Worm (Caenorhabditis elegans) whole organism, L1 larva: Measurements from ENCODE around the gene T08G2.2.
A peak's percentile ranks its signal among the peaks of the same experiment; 100 is the strongest.

Experiments used
- C16A3.4 ChIP-seq: fragments of 150-350 bp; optimal IDR thresholded peaks from 2 replicates; lab custom pipeline; 2014; ENCODE audit warnings: missing biosample characterization, missing genetic modification characterization
- aha-1 ChIP-seq: fragments of 150-350 bp; optimal IDR thresholded peaks from 2 replicates; lab custom pipeline; 2014; ENCODE audit warnings: missing biosample characterization, missing genetic modification characterization
- ama-1 ChIP-seq: fragments of 150-350 bp; optimal IDR thresholded peaks from 2 replicates; lab custom pipeline; 2014
- ceh-82 ChIP-seq, 3 experiments: fragments of 150-350 bp in 1 of 3; sonication (generic microtip) in 2 of 3; optimal IDR thresholded peaks; 2 replicates each; lab custom pipeline; 2014 to 2017; ENCODE audit warnings: missing biosample characterization in 3 of 3, missing genetic modification characterization in 3 of 3
- dpl-1 ChIP-seq, 3 experiments: fragments of 150-350 bp in 2 of 3; sonication (generic microtip) in 1 of 3; optimal IDR thresholded peaks; 2 replicates each; lab custom pipeline; 2014 to 2017; ENCODE audit warnings: missing biosample characterization in 3 of 3, missing genetic modification characterization in 3 of 3, missing genetic modification reagents in 3 of 3
- dsc-1 ChIP-seq: sonication (generic microtip); optimal IDR thresholded peaks from 2 replicates; lab custom pipeline; 2016; ENCODE audit warnings: mild to moderate bottlenecking, missing genetic modification characterization, missing compliant biosample characterization
- efl-1 ChIP-seq, 4 experiments: fragments of 150-350 bp; optimal IDR thresholded peaks in 3 of 4; peaks in 1 of 4; 1 replicate in 1 of 4; 2 replicates in 3 of 4; lab custom pipeline; 2014; ENCODE audit warnings: missing biosample characterization in 2 of 4, missing genetic modification characterization in 2 of 4, missing genetic modification reagents in 2 of 4
- elt-2 ChIP-seq: sonication (generic microtip); optimal IDR thresholded peaks from 2 replicates; lab custom pipeline; 2016; ENCODE audit warnings: missing genetic modification characterization, mild to moderate bottlenecking, inconsistent platforms, missing compliant biosample characterization, missing genetic modification reagents
- elt-3 ChIP-seq, 6 experiments: fragments of 150-350 bp in 1 of 6; sonication (generic microtip); optimal IDR thresholded peaks; 2 replicates each; lab custom pipeline; 2017 to 2018; ENCODE audit warnings: missing biosample characterization in 6 of 6, missing genetic modification characterization in 6 of 6, inconsistent platforms in 1 of 6
- ets-5 ChIP-seq: fragments of 200-800 bp; sonication (Bioruptor generic); IDR thresholded peaks from 2 replicates; pipeline ENCODE4 v1.3.6; 2022; ENCODE audit warnings: missing genetic modification characterization, missing compliant biosample characterization
- fkh-4 ChIP-seq: sonication (generic microtip); optimal IDR thresholded peaks from 2 replicates; lab custom pipeline; 2016; ENCODE audit warnings: missing compliant biosample characterization, missing genetic modification characterization, borderline replicate concordance
- fos-1 ChIP-seq: fragments of 150-350 bp; optimal IDR thresholded peaks from 2 replicates; lab custom pipeline; 2014; ENCODE audit warnings: missing biosample characterization, missing genetic modification characterization
- hlh-4 ChIP-seq: sonication (generic microtip); optimal IDR thresholded peaks from 2 replicates; lab custom pipeline; 2016; ENCODE audit warnings: mild to moderate bottlenecking, missing genetic modification characterization, missing compliant biosample characterization
- isw-1 ChIP-seq: fragments of 200-800 bp; sonication (Bioruptor generic); IDR thresholded peaks from 2 replicates; pipeline ENCODE4 v1.3.6; 2022; ENCODE audit warnings: missing genetic modification characterization, missing compliant biosample characterization
- lin-39 ChIP-seq: fragments of 150-350 bp; optimal IDR thresholded peaks from 2 replicates; lab custom pipeline; 2014; ENCODE audit warnings: missing biosample characterization, missing genetic modification reagents, missing genetic modification characterization
- lsy-2 ChIP-seq, 2 experiments: fragments of 150-350 bp; optimal IDR thresholded peaks; 2 replicates each; lab custom pipeline; 2014; ENCODE audit warnings: missing biosample characterization in 2 of 2, missing genetic modification characterization in 2 of 2
- mab-9 ChIP-seq: fragments of 200-800 bp; sonication (Bioruptor generic); IDR thresholded peaks from 2 replicates; pipeline ENCODE4 v1.3.6; 2022; ENCODE audit warnings: missing genetic modification reagents, missing genetic modification characterization, missing compliant biosample characterization
- nhr-237 ChIP-seq: fragments of 150-350 bp; optimal IDR thresholded peaks from 2 replicates; lab custom pipeline; 2014; ENCODE audit warnings: missing biosample characterization, missing genetic modification characterization
- nhr-47 ChIP-seq: sonication (generic microtip); optimal IDR thresholded peaks from 2 replicates; lab custom pipeline; 2016; ENCODE audit warnings: mild to moderate bottlenecking, missing genetic modification characterization, moderate library complexity, missing compliant biosample characterization
- nhr-71 ChIP-seq: sonication (generic microtip); optimal IDR thresholded peaks from 2 replicates; lab custom pipeline; 2016; ENCODE audit warnings: mild to moderate bottlenecking, missing genetic modification characterization, moderate library complexity, missing compliant biosample characterization
- nhr-84 ChIP-seq: sonication (generic microtip); optimal IDR thresholded peaks from 2 replicates; lab custom pipeline; 2017; ENCODE audit warnings: missing biosample characterization, missing genetic modification characterization
- nhr-85 ChIP-seq: sonication (generic microtip); peaks from one replicate; lab custom pipeline; 2016; ENCODE audit warnings: missing genetic modification characterization, inconsistent platforms, missing compliant biosample characterization
- nhr-90 ChIP-seq: sonication (generic microtip); optimal IDR thresholded peaks from 2 replicates; lab custom pipeline; 2016; ENCODE audit warnings: mild to moderate bottlenecking, missing genetic modification characterization, missing compliant biosample characterization; ENCODE audit not compliant: poor library complexity
- pag-3 ChIP-seq: sonication (generic microtip); optimal IDR thresholded peaks from 2 replicates; lab custom pipeline; 2017; ENCODE audit warnings: missing genetic modification characterization, mild to moderate bottlenecking, missing compliant biosample characterization, antibody characterized with exemption, borderline replicate concordance; ENCODE audit not compliant: insufficient read depth
- pqm-1 ChIP-seq: sonication (generic microtip); optimal IDR thresholded peaks from 3 replicates; lab custom pipeline; 2017; ENCODE audit warnings: missing biosample characterization, missing genetic modification characterization
- sox-4 ChIP-seq: sonication (generic microtip); optimal IDR thresholded peaks from 2 replicates; lab custom pipeline; 2016; ENCODE audit warnings: missing genetic modification characterization, missing compliant biosample characterization
- sptf-1 ChIP-seq: fragments of 150-350 bp; optimal IDR thresholded peaks from 2 replicates; lab custom pipeline; 2014; ENCODE audit warnings: missing biosample characterization, missing genetic modification characterization
- tlp-1 ChIP-seq: fragments of 150-350 bp; optimal IDR thresholded peaks from 2 replicates; lab custom pipeline; 2014; ENCODE audit warnings: missing biosample characterization, missing genetic modification characterization
- unc-130 ChIP-seq: fragments of 150-350 bp; optimal IDR thresholded peaks from 2 replicates; lab custom pipeline; 2017; ENCODE audit warnings: missing biosample characterization, missing genetic modification characterization, inconsistent platforms
- unc-86 ChIP-seq: sonication (generic microtip); optimal IDR thresholded peaks from 2 replicates; lab custom pipeline; 2016; ENCODE audit warnings: missing genetic modification characterization, missing compliant biosample characterization
- unc-98 ChIP-seq: fragments of 200-800 bp; sonication (Bioruptor generic); IDR thresholded peaks from 2 replicates; pipeline ENCODE4 v1.3.6; 2022; ENCODE audit warnings: missing genetic modification characterization, missing compliant biosample characterization
- vab-15 ChIP-seq: sonication (generic microtip); optimal IDR thresholded peaks from 2 replicates; lab custom pipeline; 2017; ENCODE audit warnings: missing genotype, mild to moderate bottlenecking, missing genetic modification characterization, missing compliant biosample characterization

The T08G2.2 gene

ce11 chrX:17209265-17209664 is at the start of gene T08G2.2:
Gene T08G2.2 (minus strand): TSS chrX:17209365.
- TF ChIP-seq unc-130 (tag; lab: Kevin White, UChicago) (no peak), elt-3 (tag; optimal IDR thresholded peaks at IDR 0.05; lab: Kevin White, UChicago) (no peak), mab-9 (GFP tag; lab: Robert Waterston, UW) (no peak), unc-86 (tag; lab: Kevin White, UChicago) (no peak), isw-1 (GFP tag; lab: Robert Waterston, UW) (no peak), dsc-1 (tag; lab: Kevin White, UChicago) (no peak), nhr-84 (tag; lab: Kevin White, UChicago) (no peak)

DNA sequence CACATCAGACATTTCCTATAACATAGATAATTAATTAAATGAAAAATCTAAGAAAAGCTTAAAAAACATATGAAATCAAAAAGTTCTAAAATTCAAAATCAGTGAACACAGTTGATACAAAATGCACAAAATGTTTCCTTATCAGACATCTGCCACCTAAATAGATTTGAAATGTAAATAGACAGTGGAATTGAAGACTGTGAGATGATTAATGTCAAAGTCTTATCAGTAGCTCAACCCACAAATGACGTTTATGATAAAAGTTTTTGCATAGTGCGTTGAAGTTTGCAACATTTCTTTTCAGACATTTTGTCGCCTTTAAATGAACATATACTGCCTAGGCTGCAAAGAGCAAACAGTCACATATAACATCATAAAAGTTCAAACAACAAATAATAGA is 47.6 kb upstream of the T08G2.2 start, which contains the start of gene Y40C7B.4:
Gene Y40C7B.4, minus strand, starts transcription at position 19 of the 400 bp plus-strand sequence.
- TF ChIP-seq ceh-82 (tag; optimal IDR thresholded peaks at IDR 0.05; lab: Kevin White, UChicago) = no peak
- no peak for TF ChIP-seq nhr-71
- TF ChIP-seq fos-1 (tag; lab: Kevin White, UChicago) = no peak
- peak; percentile 94 for TF ChIP-seq elt-2 (tag; lab: Kevin White, UChicago)
- TF ChIP-seq pqm-1 (tag; lab: Kevin White, UChicago) = peak; percentile 61
- TF ChIP-seq aha-1 = no peak
- no peak for TF ChIP-seq vab-15 (tag; lab: Kevin White, UChicago)
- no peak for TF ChIP-seq nhr-85 (tag; lab: Kevin White, UChicago)
- no peak for TF ChIP-seq nhr-237 (tag; lab: Kevin White, UChicago)
- no peak for TF ChIP-seq dpl-1 (GFP tag; optimal IDR thresholded peaks at IDR 0.05; lab: Kevin White, UChicago)

- TF ChIP-seq nhr-90 (tag; lab: Kevin White, UChicago) (peak; percentile 6), elt-2 (tag; lab: Kevin White, UChicago) (peak; percentile 66)
Measured at ce11 chrX:17255750-17256149, 46.6 kb upstream of the T08G2.2 start.

ce11 chrX:17247260-17247659 is 38.1 kb upstream of the T08G2.2 start:
- TF ChIP-seq elt-2 (tag; lab: Kevin White, UChicago) (peak; percentile 4), nhr-71 (no peak)

DNA sequence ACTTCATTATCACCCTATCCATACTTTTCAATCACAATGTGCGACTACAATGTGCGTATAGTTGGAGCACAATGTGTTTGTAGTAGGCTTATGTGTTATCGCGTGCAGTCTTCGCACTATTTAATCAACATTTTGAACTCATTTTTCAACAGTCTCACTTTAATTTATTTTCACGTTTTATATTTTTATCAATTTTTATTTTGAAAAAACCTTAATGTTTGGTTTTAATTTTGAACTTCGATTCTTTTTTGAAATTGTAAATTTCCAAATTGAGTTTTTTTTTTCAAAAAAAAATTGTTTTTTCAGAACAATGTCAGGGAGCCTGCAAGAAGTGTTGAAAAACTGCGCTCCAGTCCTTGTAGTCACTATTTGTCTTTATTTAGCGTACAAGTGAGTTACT is 33.9 kb upstream of the T08G2.2 start, which contains the start of gene T25G12.13:
Gene T25G12.13, plus strand, starts transcription at position 301 of the 400 bp plus-strand sequence.
- TF ChIP-seq elt-3 (tag; optimal IDR thresholded peaks at IDR 0.05; lab: Kevin White, UChicago) (no peak), lin-39 (tag; lab: Kevin White, UChicago) (no peak), isw-1 (GFP tag; lab: Robert Waterston, UW) (no peak), nhr-47 (tag; lab: Kevin White, UChicago) (no peak), sptf-1 (no peak), C16A3.4 (tag; lab: Kevin White, UChicago) (no peak), efl-1 (optimal IDR thresholded peaks at IDR 0.05; lab: Kevin White, UChicago) (no peak), efl-1 (GFP tag; optimal IDR thresholded peaks at IDR 0.05 in 1 of 2; lab: Kevin White, UChicago) (no peak), unc-98 (GFP tag; lab: Robert Waterston, UW) (no peak)

- TF ChIP-seq fkh-4 (tag; lab: Kevin White, UChicago) (no peak), tlp-1 (tag; lab: Kevin White, UChicago) (no peak), C16A3.4 (tag; lab: Kevin White, UChicago) (no peak), pag-3 (tag; lab: Kevin White, UChicago) (no peak), ama-1 (lab: Kevin White, UChicago) (no peak), hlh-4 (tag; lab: Kevin White, UChicago) (no peak), efl-1 (optimal IDR thresholded peaks at IDR 0.05; lab: Kevin White, UChicago) (no peak), efl-1 (GFP tag; optimal IDR thresholded peaks at IDR 0.05 in 1 of 2; lab: Kevin White, UChicago) (no peak), lsy-2 (tag; optimal IDR thresholded peaks at IDR 0.05; lab: Kevin White, UChicago) (no peak), unc-98 (GFP tag; lab: Robert Waterston, UW) (no peak), sox-4 (tag; lab: Kevin White, UChicago) (no peak), vab-15 (tag; lab: Kevin White, UChicago) (no peak), ets-5 (GFP tag; lab: Robert Waterston, UW) (no peak)
Measured at ce11 chrX:17237439-17237838, 28.3 kb upstream of the T08G2.2 start, which contains the start of gene T25G12.11. Gene T25G12.11 (minus strand): TSS chrX:17237539.
